Fruit fly (Drosophila melanogaster) whole organism, embryonic: ENCODE data around the gene cold.
A peak's percentile ranks its signal among the peaks of the same experiment; 100 is the strongest.

Source experiments
- Antp ChIP-seq: fragments of 200-800 bp; sonication (Bioruptor generic); optimal IDR thresholded peaks from 3 replicates; lab custom pipeline; 2016; ENCODE audit warnings: missing biosample characterization, missing genetic modification characterization
- Atf6 ChIP-seq: fragments of 200-800 bp; sonication (Bioruptor generic); IDR thresholded peaks from 2 replicates; pipeline ENCODE4 v1.3.6; 2022; ENCODE audit warnings: missing biosample characterization, missing genetic modification characterization
- C15 ChIP-seq: fragments of 200-800 bp; sonication (Bioruptor generic); IDR thresholded peaks from 3 replicates; pipeline ENCODE4 v1.3.6; 2022; ENCODE audit warnings: missing biosample characterization, missing genetic modification characterization
- CG10267 ChIP-seq: fragments of 200-800 bp; sonication (Bioruptor generic); optimal IDR thresholded peaks from 2 replicates; lab custom pipeline; 2018; ENCODE audit warnings: missing biosample characterization, mild to moderate bottlenecking, missing genetic modification characterization, moderate library complexity
- CG11093 ChIP-seq: fragments of 200-800 bp; sonication (Bioruptor generic); IDR thresholded peaks from 3 replicates; pipeline ENCODE4 v1.3.6; 2022; ENCODE audit warnings: missing biosample characterization, missing genetic modification characterization
- CG11504 ChIP-seq: fragments of 200-800 bp; sonication (Bioruptor generic); optimal IDR thresholded peaks from 3 replicates; lab custom pipeline; 2019; ENCODE audit warnings: missing biosample characterization, mild to moderate bottlenecking, missing genetic modification characterization, moderate library complexity
- CG12942 ChIP-seq: fragments of 200-800 bp; sonication (Bioruptor generic); optimal IDR thresholded peaks from 3 replicates; lab custom pipeline; 2016; ENCODE audit warnings: missing biosample characterization, missing genetic modification characterization
- CG14667 ChIP-seq: fragments of 200-800 bp; sonication (Bioruptor generic); IDR thresholded peaks from 2 replicates; pipeline ENCODE4 v1.3.6; 2022; ENCODE audit warnings: missing biosample characterization, missing genetic modification characterization
- CG14710 ChIP-seq: fragments of 200-800 bp; sonication (Bioruptor generic); optimal IDR thresholded peaks from 3 replicates; lab custom pipeline; 2019; ENCODE audit warnings: missing biosample characterization, mild to moderate bottlenecking, missing genetic modification characterization, moderate library complexity
- CG15514 ChIP-seq: fragments of 200-800 bp; sonication (Bioruptor generic); optimal IDR thresholded peaks from 3 replicates; lab custom pipeline; 2017; ENCODE audit warnings: missing biosample characterization, missing genetic modification characterization, mild to moderate bottlenecking, moderate library complexity, missing genetic modification reagents
- CG17829 ChIP-seq: fragments of 200-800 bp; optimal IDR thresholded peaks from 2 replicates; lab custom pipeline; 2019; ENCODE audit warnings: missing biosample characterization, mild to moderate bottlenecking, missing genetic modification characterization, moderate library complexity
- CG2116 ChIP-seq: fragments of 200-800 bp; sonication (Bioruptor generic); optimal IDR thresholded peaks from 3 replicates; lab custom pipeline; 2018; ENCODE audit warnings: missing biosample characterization, mild to moderate bottlenecking, missing genetic modification characterization
- CG3838 ChIP-seq: fragments of 200-800 bp; sonication (Bioruptor generic); optimal IDR thresholded peaks from 3 replicates; lab custom pipeline; 2016; ENCODE audit warnings: missing biosample characterization, missing genetic modification characterization
- CG3847 ChIP-seq: fragments of 200-800 bp; sonication (Bioruptor generic); IDR thresholded peaks from 2 replicates; pipeline ENCODE4 v1.3.6; 2022; ENCODE audit warnings: missing biosample characterization, missing genetic modification characterization
- CG4820 ChIP-seq: fragments of 200-800 bp; sonication (Bioruptor generic); optimal IDR thresholded peaks from 3 replicates; lab custom pipeline; 2016; ENCODE audit warnings: missing biosample characterization, missing genetic modification characterization
- CG7357 ChIP-seq: fragments of 200-800 bp; sonication (Bioruptor generic); IDR thresholded peaks from 3 replicates; pipeline ENCODE4 v1.3.6; 2022; ENCODE audit warnings: missing biosample characterization, missing genetic modification characterization
- CrebB ChIP-seq: fragments of 200-800 bp; sonication (Bioruptor generic); optimal IDR thresholded peaks from 3 replicates; lab custom pipeline; 2018; ENCODE audit warnings: missing biosample characterization, mild to moderate bottlenecking, missing genetic modification characterization
- Dip2 ChIP-seq: fragments of 200-800 bp; sonication (Bioruptor generic); IDR thresholded peaks from 2 replicates; pipeline ENCODE4 v1.3.6; 2022; ENCODE audit warnings: missing biosample characterization, missing genetic modification characterization
- Doc3 ChIP-seq: fragments of 200-800 bp; sonication (Bioruptor generic); IDR thresholded peaks from 3 replicates; pipeline ENCODE4 v1.3.6; 2022; ENCODE audit warnings: missing biosample characterization, missing genetic modification characterization; ENCODE audit not compliant: partially characterized antibody
- Drgx ChIP-seq: fragments of 200-800 bp; sonication (Bioruptor generic); IDR thresholded peaks from 2 replicates; pipeline ENCODE4 v1.3.6; 2022; ENCODE audit warnings: missing biosample characterization, missing genetic modification characterization
- Gsc ChIP-seq: fragments of 200-800 bp; sonication (Bioruptor generic); IDR thresholded peaks from 2 replicates; pipeline ENCODE4 v1.3.6; 2022; ENCODE audit warnings: missing biosample characterization, missing genetic modification characterization
- HmgZ ChIP-seq: fragments of 200-800 bp; sonication (Bioruptor generic); optimal IDR thresholded peaks from 2 replicates; lab custom pipeline; 2018; ENCODE audit warnings: missing biosample characterization, mild to moderate bottlenecking, missing genetic modification characterization
- MESR4 ChIP-seq: fragments of 200-800 bp; sonication (Bioruptor generic); optimal IDR thresholded peaks from 2 replicates; lab custom pipeline; 2018; ENCODE audit warnings: missing biosample characterization, mild to moderate bottlenecking, missing genetic modification characterization, moderate library complexity
- Mes4 ChIP-seq: fragments of 200-800 bp; sonication (Bioruptor generic); optimal IDR thresholded peaks from 2 replicates; lab custom pipeline; 2016; ENCODE audit warnings: missing biosample characterization, missing genetic modification characterization
- NFAT ChIP-seq: fragments of 200-800 bp; sonication (Bioruptor generic); IDR thresholded peaks from 2 replicates; pipeline ENCODE4 v1.3.6; 2022; ENCODE audit warnings: missing biosample characterization, missing genetic modification characterization
- Nf-YA ChIP-seq: fragments of 200-800 bp; sonication (Bioruptor generic); IDR thresholded peaks from 2 replicates; pipeline ENCODE4 v1.3.6; 2022; ENCODE audit warnings: missing biosample characterization, missing genetic modification characterization
- Nf-YC ChIP-seq: fragments of 200-800 bp; optimal IDR thresholded peaks from 3 replicates; lab custom pipeline; 2019; ENCODE audit warnings: missing biosample characterization, mild to moderate bottlenecking, missing genetic modification characterization, moderate library complexity
- Pdp1 ChIP-seq, 2 experiments: fragments of 200-800 bp; sonication (Bioruptor generic); optimal IDR thresholded peaks; 3 replicates each; lab custom pipeline; 2016; ENCODE audit warnings: missing biosample characterization in 2 of 2, missing genetic modification characterization in 2 of 2, mild to moderate bottlenecking in 1 of 2, moderate library complexity in 1 of 2
- Side ChIP-seq: fragments of 200-800 bp; sonication (Bioruptor generic); optimal IDR thresholded peaks from 2 replicates; lab custom pipeline; 2016; ENCODE audit warnings: missing biosample characterization, missing genetic modification characterization
- ara ChIP-seq: fragments of 200-800 bp; sonication (Bioruptor generic); IDR thresholded peaks from 2 replicates; pipeline ENCODE4 v1.3.6; 2022; ENCODE audit warnings: missing biosample characterization, missing genetic modification characterization
- ato ChIP-seq: fragments of 200-800 bp; sonication (Bioruptor generic); IDR thresholded peaks from 2 replicates; pipeline ENCODE4 v1.3.6; 2022; ENCODE audit warnings: missing biosample characterization, missing genetic modification characterization; ENCODE audit not compliant: partially characterized antibody
- bigmax ChIP-seq: fragments of 200-800 bp; sonication (Bioruptor generic); optimal IDR thresholded peaks from 2 replicates; lab custom pipeline; 2018; ENCODE audit warnings: missing biosample characterization, mild to moderate bottlenecking, missing genetic modification characterization
- bsh ChIP-seq, 2 experiments: fragments of 200-800 bp; sonication (Bioruptor generic); optimal IDR thresholded peaks; 2 replicates each; lab custom pipeline; 2017 to 2018; ENCODE audit warnings: mild to moderate bottlenecking in 2 of 2, missing biosample characterization in 2 of 2, missing genetic modification characterization in 2 of 2, moderate library complexity in 1 of 2
- btn ChIP-seq: fragments of 200-800 bp; sonication (Bioruptor generic); optimal IDR thresholded peaks from 2 replicates; lab custom pipeline; 2016; ENCODE audit warnings: missing biosample characterization, missing genetic modification characterization
- dmrt99B ChIP-seq: fragments of 200-800 bp; sonication (Bioruptor generic); optimal IDR thresholded peaks from 2 replicates; lab custom pipeline; 2018; ENCODE audit warnings: missing biosample characterization, mild to moderate bottlenecking, missing genetic modification characterization, moderate library complexity
- hb ChIP-seq: fragments of 200-800 bp; sonication (Bioruptor generic); IDR thresholded peaks from 3 replicates; pipeline ENCODE4 v1.3.6; 2022; ENCODE audit warnings: missing biosample characterization, missing genetic modification characterization; ENCODE audit not compliant: partially characterized antibody
- ken ChIP-seq: fragments of 200-800 bp; sonication (Bioruptor generic); IDR thresholded peaks from 3 replicates; pipeline ENCODE4 v1.3.6; 2022; ENCODE audit warnings: missing biosample characterization, missing genetic modification characterization
- prd ChIP-seq, 3 experiments: fragments of >200 bp in 2 of 3; fragments of 200-800 bp in 1 of 3; sonication (Bioruptor generic) in 1 of 3; optimal IDR thresholded peaks in 2 of 3; IDR thresholded peaks in 1 of 3; 2 replicates in 2 of 3; 3 replicates in 1 of 3; pipeline versions ENCODE4 v1.3.6 to Lab custom; 2017 to 2022; ENCODE audit warnings: missing biosample characterization in 1 of 3, missing genetic modification characterization in 1 of 3
- pum ChIP-seq: fragments of 200-800 bp; sonication (Bioruptor generic); optimal IDR thresholded peaks from 2 replicates; lab custom pipeline; 2016; ENCODE audit warnings: missing biosample characterization, missing genetic modification characterization
- slbo ChIP-seq: fragments of 200-800 bp; sonication (Bioruptor generic); IDR thresholded peaks from 2 replicates; pipeline ENCODE4 v1.3.6; 2022; ENCODE audit warnings: missing biosample characterization, missing genetic modification characterization
- stwl ChIP-seq: fragments of 200-800 bp; sonication (Bioruptor generic); optimal IDR thresholded peaks from 3 replicates; lab custom pipeline; 2018; ENCODE audit warnings: missing biosample characterization, mild to moderate bottlenecking, missing genetic modification characterization, moderate library complexity
- tap ChIP-seq: fragments of 200-800 bp; optimal IDR thresholded peaks from 3 replicates; lab custom pipeline; 2019; ENCODE audit warnings: missing biosample characterization, mild to moderate bottlenecking, missing genetic modification characterization, moderate library complexity
- trem ChIP-seq: fragments of 200-800 bp; optimal IDR thresholded peaks from 3 replicates; lab custom pipeline; 2019; ENCODE audit warnings: missing biosample characterization, mild to moderate bottlenecking, missing genetic modification characterization, moderate library complexity

cold gene

dm6 chr2L:559770-560567 lies 14.1 kb upstream of the cold start, which contains the start of gene rempA (continued):
- no peak for TF ChIP-seq C15 (GFP tag; lab: Robert Waterston, UW)
- peak; percentile 35 for TF ChIP-seq MESR4 (GFP tag; lab: Kevin White, UChicago)
- TF ChIP-seq Antp (GFP tag; lab: Kevin White, UChicago) = no peak

dm6 chr2L:563314-563713 lies 10.8 kb upstream of the cold start:
- no peak for TF ChIP-seq CG3838
- peak in 1 of 2 experiments; percentile 16 for TF ChIP-seq bsh (GFP tag; optimal IDR thresholded peaks at IDR 0.05; lab: Kevin White, UChicago)
- no peak for TF ChIP-seq bigmax (GFP tag; lab: Kevin White, UChicago)
- no peak for TF ChIP-seq prd (optimal IDR thresholded peaks at IDR 0.05; lab: Kevin White, UChicago)
- no peak for TF ChIP-seq prd (GFP tag; IDR thresholded peaks at IDR 0.05; lab: Robert Waterston, UW)
- peak; percentile 61 for TF ChIP-seq Drgx (GFP tag; lab: Robert Waterston, UW)
- TF ChIP-seq CG14667 (GFP tag; lab: Robert Waterston, UW) = no peak
- peak; percentile 43; the same call in 1 of the 2 replicates for TF ChIP-seq Gsc (GFP tag; lab: Robert Waterston, UW)
- TF ChIP-seq ara (GFP tag; lab: Robert Waterston, UW) = no peak
- no peak for TF ChIP-seq tap (tag; lab: Kevin White, UChicago)
- TF ChIP-seq btn (GFP tag; lab: Kevin White, UChicago) = no peak
- TF ChIP-seq CG11504 = no peak
- no peak for TF ChIP-seq CG7357

DNA sequence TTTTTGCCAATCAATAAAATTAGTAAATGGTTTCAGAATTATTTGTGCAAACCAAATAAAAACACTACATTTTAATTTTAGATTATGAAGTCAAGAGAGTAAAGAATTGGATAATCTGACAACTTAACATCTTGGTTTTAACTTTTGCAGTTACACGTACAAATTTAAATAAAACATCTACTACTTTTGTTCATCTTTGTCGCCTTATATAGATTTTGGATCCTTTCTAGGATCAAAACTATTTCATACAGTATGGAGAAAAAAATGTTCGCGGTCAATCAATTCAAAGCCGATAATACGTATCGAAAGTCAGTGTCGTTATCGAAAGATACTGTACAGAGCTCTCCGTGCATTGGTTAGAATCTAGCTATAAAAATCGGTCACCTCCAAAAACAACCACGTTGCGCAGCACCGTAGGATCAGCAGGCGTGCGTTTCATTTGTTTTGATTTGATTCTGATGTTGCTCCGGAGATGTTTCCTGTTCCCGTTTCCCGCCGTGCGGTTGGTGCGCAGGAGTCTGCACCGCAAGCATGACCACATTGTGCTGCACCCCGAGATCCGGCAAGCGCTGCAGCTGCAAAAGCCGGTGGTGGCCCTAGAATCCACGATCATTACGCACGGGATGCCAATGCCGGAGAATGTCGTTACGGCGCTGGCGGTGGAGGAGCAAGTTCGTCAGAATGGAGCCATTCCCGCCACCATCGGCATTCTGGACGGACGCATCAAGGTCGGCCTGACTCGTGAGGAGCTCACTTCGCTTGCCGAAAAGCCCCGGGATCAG lies 10.1 kb upstream of the cold start, which contains the start of the genes uncNacbeta and CG2794:
Gene uncNacbeta, minus strand, starts transcription at position 51 of the 782 bp plus-strand sequence.
Gene CG2794, plus strand, starts transcription at position 395 of the 782 bp plus-strand sequence.
- TF ChIP-seq Dip2 (GFP tag; lab: Robert Waterston, UW) (no peak), stwl (tag; lab: Kevin White, UChicago) (peak; percentile 21), trem (peak; percentile 39), Pdp1 (GFP tag; optimal IDR thresholded peaks at IDR 0.05; lab: Kevin White, UChicago) (no peak), NFAT (0 out of 2 replicates have a peak, but pooled peaks have one; percentile 42), CG10267 (tag; lab: Kevin White, UChicago) (peak; percentile 38), Mes4 (GFP tag; lab: Kevin White, UChicago) (no peak), CG11093 (GFP tag; lab: Robert Waterston, UW) (no peak), ato (peak; percentile 85), CG14710 (tag; lab: Kevin White, UChicago) (peak; percentile 8), HmgZ (tag; lab: Kevin White, UChicago) (peak; percentile 54), Atf6 (0 out of 2 replicates have a peak, but pooled peaks have one; percentile 11), CG15514 (peak; percentile 74), hb (peak; percentile 74; the same call in 2 of the 3 replicates), Nf-YA (GFP tag; lab: Robert Waterston, UW) (no peak), pum (GFP tag; lab: Kevin White, UChicago) (no peak), slbo (peak; percentile 46; the same call in 1 of the 2 replicates), ken (GFP tag; lab: Robert Waterston, UW) (no peak), dmrt99B (no peak), Doc3 (GFP tag; lab: Robert Waterston, UW) (peak; percentile 68; the same call in 2 of the 3 replicates), CG4820 (GFP tag; lab: Kevin White, UChicago) (no peak), CrebB (tag; lab: Kevin White, UChicago) (no peak), CG2116 (GFP tag; lab: Kevin White, UChicago) (peak; percentile 90), Side (GFP tag; lab: Kevin White, UChicago) (no peak), CG12942 (GFP tag; lab: Kevin White, UChicago) (no peak), CG3847 (GFP tag; lab: Robert Waterston, UW) (no peak), MESR4 (GFP tag; lab: Kevin White, UChicago) (peak; percentile 59), CG17829 (tag; lab: Kevin White, UChicago) (peak; percentile 16), Nf-YC (peak; percentile 18)
